Worm (Caenorhabditis elegans) whole organism, early embryonic: ENCODE results near the gene C01G5.3.

Experiments used
- B0310.2 ChIP-seq: sonication (generic microtip); optimal IDR thresholded peaks from 2 replicates; lab custom pipeline; 2016; ENCODE audit warnings: mild to moderate bottlenecking, missing genetic modification characterization, missing compliant biosample characterization
- F13C5.2 ChIP-seq: sonication (generic microtip); optimal IDR thresholded peaks from 2 replicates; lab custom pipeline; 2017; ENCODE audit warnings: mild to moderate bottlenecking, missing genetic modification characterization, inconsistent platforms, missing compliant biosample characterization
- aly-1 ChIP-seq: sonication (generic microtip); optimal IDR thresholded peaks from 2 replicates; lab custom pipeline; 2016; ENCODE audit warnings: missing genetic modification characterization, missing compliant biosample characterization
- ama-1 ChIP-seq: fragments of 150-350 bp; optimal IDR thresholded peaks from 2 replicates; lab custom pipeline; 2014
- ceh-13 ChIP-seq: fragments of 200-800 bp; sonication (Bioruptor generic); optimal IDR thresholded peaks from 2 replicates; lab custom pipeline; 2018; ENCODE audit warnings: mild to moderate bottlenecking, missing genetic modification characterization, missing compliant biosample characterization
- ceh-36 ChIP-seq: sonication (generic microtip); optimal IDR thresholded peaks from 2 replicates; lab custom pipeline; 2016; ENCODE audit warnings: missing genetic modification characterization, inconsistent platforms, missing compliant biosample characterization
- ets-7 ChIP-seq: sonication (generic microtip); optimal IDR thresholded peaks from 2 replicates; lab custom pipeline; 2016; ENCODE audit warnings: missing genotype, missing genetic modification characterization, missing compliant biosample characterization
- flt-1 ChIP-seq: fragments of 200-800 bp; sonication (Bioruptor generic); IDR thresholded peaks from 2 replicates; pipeline ENCODE4 v1.3.6; 2022; ENCODE audit warnings: missing genetic modification characterization, missing compliant biosample characterization
- hmbx-1 ChIP-seq: sonication (generic microtip); optimal IDR thresholded peaks from 2 replicates; lab custom pipeline; 2016; ENCODE audit warnings: mild to moderate bottlenecking, missing genetic modification characterization, missing compliant biosample characterization
- hmg-4 ChIP-seq: fragments of 200-800 bp; sonication (Bioruptor generic); optimal IDR thresholded peaks from 2 replicates; lab custom pipeline; 2018; ENCODE audit warnings: mild to moderate bottlenecking, missing genetic modification characterization, missing compliant biosample characterization
- hnd-1 ChIP-seq: sonication (generic microtip); optimal IDR thresholded peaks from 2 replicates; lab custom pipeline; 2016; ENCODE audit warnings: missing genetic modification characterization, missing compliant biosample characterization
- pes-1 ChIP-seq: fragments of 200-800 bp; sonication (Bioruptor generic); IDR thresholded peaks from 2 replicates; pipeline ENCODE4 v1.3.6; 2022; ENCODE audit warnings: missing genetic modification reagents, missing genetic modification characterization, missing compliant biosample characterization
- scrt-1 ChIP-seq: fragments of 200-800 bp; sonication (Bioruptor generic); IDR thresholded peaks from 2 replicates; pipeline ENCODE4 v1.3.6; 2022; ENCODE audit warnings: missing genetic modification characterization, missing compliant biosample characterization
- sea-1 ChIP-seq: fragments of 200-800 bp; sonication (Bioruptor generic); conservative IDR thresholded peaks from 2 replicates; pipeline ENCODE4 v1.3.6; 2022; ENCODE audit warnings: missing genetic modification characterization, missing compliant biosample characterization
- tbx-11 ChIP-seq: fragments of 200-800 bp; sonication (Bioruptor generic); IDR thresholded peaks from 2 replicates; pipeline ENCODE4 v1.3.6; 2022; ENCODE audit warnings: missing genetic modification characterization, missing compliant biosample characterization
- tbx-37 ChIP-seq: fragments of 200-800 bp; sonication (Bioruptor generic); conservative IDR thresholded peaks from 2 replicates; pipeline ENCODE4 v1.3.6; 2022; ENCODE audit warnings: missing genetic modification reagents, missing genetic modification characterization, missing compliant biosample characterization
- tra-4 ChIP-seq: sonication (generic microtip); optimal IDR thresholded peaks from 2 replicates; lab custom pipeline; 2017; ENCODE audit warnings: missing genetic modification characterization, missing compliant biosample characterization

Gene C01G5.3

DNA sequence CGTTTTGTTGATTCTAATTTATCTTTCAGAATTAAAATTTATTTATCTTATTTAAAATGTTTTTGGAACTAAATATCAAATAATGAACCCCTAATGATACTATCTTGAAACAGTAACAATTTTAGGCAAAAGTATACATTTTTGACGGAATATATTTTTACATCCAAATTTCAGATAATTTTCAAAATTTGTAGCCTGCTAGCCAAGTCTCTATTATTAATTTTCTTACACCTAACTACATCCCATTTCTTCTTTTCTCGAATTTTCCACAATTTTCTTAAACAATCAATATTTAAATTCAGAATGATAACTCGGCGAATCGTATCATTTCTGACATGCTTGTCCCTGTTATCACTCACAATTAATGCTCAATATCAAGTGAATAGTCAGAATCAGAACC, 29.6 kb upstream of the C01G5.3 start, which contains the start of gene pqn-89:
TSS of gene pqn-89 (plus strand) at position 301 of the 400 bp plus-strand sequence.
- TF ChIP-seq pes-1 (GFP tag; lab: Robert Waterston, UW) (no peak), hmg-4 (GFP tag; lab: Kevin White, UChicago) (no peak), ceh-13 (GFP tag; lab: Kevin White, UChicago) (no peak)

ce11 chrIV:6511767-6512166, 24.2 kb upstream of the C01G5.3 start:
- no peak for TF ChIP-seq sea-1 (GFP tag; lab: Robert Waterston, UW)
- no peak for TF ChIP-seq tbx-37 (GFP tag; lab: Robert Waterston, UW)
- TF ChIP-seq ceh-13 (GFP tag; lab: Kevin White, UChicago): no peak
- TF ChIP-seq pes-1 (GFP tag; lab: Robert Waterston, UW): no peak
- TF ChIP-seq F13C5.2 (tag; lab: Kevin White, UChicago): no peak

ce11 chrIV:6514700-6515099, 21.3 kb upstream of the C01G5.3 start:
- TF ChIP-seq pes-1 (GFP tag; lab: Robert Waterston, UW) (no peak), tra-4 (tag; lab: Kevin White, UChicago) (no peak), ets-7 (tag; lab: Kevin White, UChicago) (no peak), ama-1 (lab: Kevin White, UChicago) (no peak), ceh-13 (GFP tag; lab: Kevin White, UChicago) (no peak), flt-1 (no peak), ceh-36 (tag; lab: Kevin White, UChicago) (no peak), aly-1 (no peak), scrt-1 (GFP tag; lab: Robert Waterston, UW) (no peak), hnd-1 (no peak), hmg-4 (GFP tag; lab: Kevin White, UChicago) (no peak), tbx-11 (GFP tag; lab: Robert Waterston, UW) (no peak), hmbx-1 (tag; lab: Kevin White, UChicago) (no peak), F13C5.2 (tag; lab: Kevin White, UChicago) (no peak), tbx-37 (GFP tag; lab: Robert Waterston, UW) (no peak), B0310.2 (no peak), sea-1 (GFP tag; lab: Robert Waterston, UW) (no peak)

ce11 chrIV:6517859-6518258, 18.1 kb upstream of the C01G5.3 start, which contains the start of gene C01G5.7:
Gene C01G5.7, plus strand, starts transcription at chrIV:6518159.
- TF ChIP-seq sea-1 (GFP tag; lab: Robert Waterston, UW) (no peak), tbx-37 (GFP tag; lab: Robert Waterston, UW) (no peak), flt-1 (no peak), hmbx-1 (tag; lab: Kevin White, UChicago) (no peak), hmg-4 (GFP tag; lab: Kevin White, UChicago) (no peak), hnd-1 (no peak), tra-4 (tag; lab: Kevin White, UChicago) (no peak), F13C5.2 (tag; lab: Kevin White, UChicago) (no peak), scrt-1 (GFP tag; lab: Robert Waterston, UW) (no peak), ets-7 (tag; lab: Kevin White, UChicago) (no peak), tbx-11 (GFP tag; lab: Robert Waterston, UW) (no peak), B0310.2 (no peak)

- TF ChIP-seq flt-1 (no peak), aly-1 (no peak), B0310.2 (no peak), hmg-4 (GFP tag; lab: Kevin White, UChicago) (no peak), scrt-1 (GFP tag; lab: Robert Waterston, UW) (no peak), pes-1 (GFP tag; lab: Robert Waterston, UW) (no peak), ama-1 (lab: Kevin White, UChicago) (no peak), F13C5.2 (tag; lab: Kevin White, UChicago) (no peak), ceh-36 (tag; lab: Kevin White, UChicago) (no peak), tbx-11 (GFP tag; lab: Robert Waterston, UW) (no peak), tra-4 (tag; lab: Kevin White, UChicago) (no peak), ceh-13 (GFP tag; lab: Kevin White, UChicago) (no peak)
Observed at ce11 chrIV:6519593-6519992, 16.4 kb upstream of the C01G5.3 start, which contains the start of gene C01G5.9. Gene C01G5.9, plus strand, starts transcription at chrIV:6519893.

DNA sequence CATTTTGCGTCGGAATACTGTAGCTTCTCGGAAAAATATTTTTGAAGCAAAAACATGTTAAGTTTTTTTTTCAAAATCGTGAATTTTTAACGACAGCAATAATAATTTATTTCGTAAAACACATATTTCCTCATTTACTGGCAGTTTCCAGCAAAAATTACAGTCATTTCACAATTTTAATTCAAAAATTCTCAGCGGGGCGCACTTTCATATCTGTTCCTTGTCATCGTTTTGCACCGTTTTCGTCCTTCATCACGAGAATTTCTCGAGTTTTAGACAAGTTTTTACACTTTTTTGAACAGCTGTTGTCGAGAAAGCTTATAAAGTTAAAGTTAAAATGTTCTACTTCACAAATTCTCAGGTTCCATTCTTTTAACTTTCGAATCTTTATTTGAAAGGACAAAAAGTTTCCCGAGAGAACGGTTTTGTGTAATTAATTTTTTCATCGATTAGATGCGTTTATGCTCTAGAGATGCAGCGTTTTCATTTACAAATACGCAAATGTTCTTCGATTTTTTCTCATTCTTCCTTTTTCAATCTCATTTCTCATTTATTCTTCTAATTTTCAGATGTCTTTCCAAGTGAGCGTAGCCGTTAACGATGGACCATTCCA, 13.6 kb upstream of the C01G5.3 start, which contains the start of gene ddi-1:
TSS of gene ddi-1 (plus strand) at position 563 of the 613 bp plus-strand sequence.
- TF ChIP-seq scrt-1 (GFP tag; lab: Robert Waterston, UW): no peak

DNA sequence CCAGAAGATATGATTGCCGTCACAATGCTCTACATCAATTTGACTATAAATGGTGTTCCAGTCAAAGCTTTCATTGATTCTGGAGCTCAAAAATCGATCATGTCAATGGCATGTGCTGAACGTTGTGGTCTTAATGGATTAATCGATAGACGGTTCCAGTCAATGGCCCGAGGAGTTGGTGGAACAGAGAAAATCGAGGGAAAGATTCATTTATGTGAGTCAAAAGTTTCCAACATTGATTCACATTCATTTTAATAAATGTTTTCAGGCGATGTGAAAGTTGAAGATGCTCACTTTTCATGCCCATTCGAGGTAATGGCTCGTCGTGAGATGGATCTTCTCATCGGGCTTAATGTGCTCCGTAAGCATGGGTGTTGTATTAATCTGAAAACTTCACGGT, 12.2 kb upstream of the C01G5.3 start:
- TF ChIP-seq aly-1 (no peak), pes-1 (GFP tag; lab: Robert Waterston, UW) (no peak), ama-1 (lab: Kevin White, UChicago) (no peak), ceh-36 (tag; lab: Kevin White, UChicago) (no peak), ceh-13 (GFP tag; lab: Kevin White, UChicago) (no peak), hnd-1 (no peak), tra-4 (tag; lab: Kevin White, UChicago) (no peak), hmbx-1 (tag; lab: Kevin White, UChicago) (no peak), sea-1 (GFP tag; lab: Robert Waterston, UW) (no peak), tbx-37 (GFP tag; lab: Robert Waterston, UW) (no peak), hmg-4 (GFP tag; lab: Kevin White, UChicago) (no peak), flt-1 (no peak), ets-7 (tag; lab: Kevin White, UChicago) (no peak), scrt-1 (GFP tag; lab: Robert Waterston, UW) (no peak)

- TF ChIP-seq ama-1 (lab: Kevin White, UChicago) (no peak), flt-1 (no peak), ets-7 (tag; lab: Kevin White, UChicago) (no peak), tra-4 (tag; lab: Kevin White, UChicago) (no peak), hmbx-1 (tag; lab: Kevin White, UChicago) (no peak), scrt-1 (GFP tag; lab: Robert Waterston, UW) (no peak), hnd-1 (no peak), F13C5.2 (tag; lab: Kevin White, UChicago) (no peak), hmg-4 (GFP tag; lab: Kevin White, UChicago) (no peak), tbx-37 (GFP tag; lab: Robert Waterston, UW) (no peak), tbx-11 (GFP tag; lab: Robert Waterston, UW) (no peak), sea-1 (GFP tag; lab: Robert Waterston, UW) (no peak)
Observed at ce11 chrIV:6524531-6524930, 11.5 kb upstream of the C01G5.3 start, which contains the start of gene C01G5.5. Gene C01G5.5, plus strand, starts transcription at chrIV:6524610.
